Fruit fly (Drosophila melanogaster) whole organism, embryonic: ENCODE results near the gene CG32066.
A peak's percentile ranks its signal among the peaks of the same experiment; 100 is the strongest.

ENCODE experiments used
- Bdp1 ChIP-seq: fragments of 200-800 bp; sonication (Bioruptor generic); optimal IDR thresholded peaks from 3 replicates; lab custom pipeline; 2016; ENCODE audit warnings: missing biosample characterization, missing genetic modification characterization
- CG10462 ChIP-seq: fragments of 200-800 bp; sonication (Bioruptor generic); optimal IDR thresholded peaks from 2 replicates; lab custom pipeline; 2016; ENCODE audit warnings: missing biosample characterization, missing genetic modification characterization
- CG11560 ChIP-seq: fragments of 200-800 bp; sonication (Bioruptor generic); IDR thresholded peaks from 3 replicates; pipeline ENCODE4 v1.3.6; 2022; ENCODE audit warnings: missing biosample characterization, missing genetic modification characterization
- CG11696 ChIP-seq: fragments of 200-800 bp; sonication (Bioruptor generic); IDR thresholded peaks from 2 replicates; pipeline ENCODE4 v1.3.6; 2022; ENCODE audit warnings: missing biosample characterization, missing genetic modification characterization
- CG12391 ChIP-seq: fragments of 200-800 bp; sonication (Bioruptor generic); optimal IDR thresholded peaks from 3 replicates; lab custom pipeline; 2018; ENCODE audit warnings: missing biosample characterization, mild to moderate bottlenecking, missing genetic modification characterization, moderate library complexity
- CG13287 ChIP-seq: fragments of 200-800 bp; sonication (Bioruptor generic); IDR thresholded peaks from 2 replicates; pipeline ENCODE4 v1.3.6; 2022; ENCODE audit warnings: missing biosample characterization, missing genetic modification characterization; ENCODE audit not compliant: partially characterized antibody
- CG13775 ChIP-seq: fragments of 200-800 bp; sonication (Bioruptor generic); optimal IDR thresholded peaks from 3 replicates; lab custom pipeline; 2017; ENCODE audit warnings: missing biosample characterization, mild to moderate bottlenecking, missing genetic modification characterization
- CG15479 ChIP-seq: fragments of 200-800 bp; sonication (Bioruptor generic); optimal IDR thresholded peaks from 3 replicates; lab custom pipeline; 2019; ENCODE audit warnings: missing biosample characterization, mild to moderate bottlenecking, missing genetic modification characterization, moderate library complexity
- CG16779 ChIP-seq: fragments of 200-800 bp; sonication (Bioruptor generic); IDR thresholded peaks from 2 replicates; pipeline ENCODE4 v1.3.6; 2022; ENCODE audit warnings: missing biosample characterization, missing genetic modification characterization
- CG16815 ChIP-seq: fragments of 200-800 bp; sonication (Bioruptor generic); optimal IDR thresholded peaks from 3 replicates; lab custom pipeline; 2017; ENCODE audit warnings: missing biosample characterization, mild to moderate bottlenecking, missing genetic modification characterization
- CG16863 ChIP-seq: fragments of 200-800 bp; sonication (Bioruptor generic); optimal IDR thresholded peaks from 3 replicates; lab custom pipeline; 2016; ENCODE audit warnings: missing biosample characterization, missing genetic modification characterization
- CG2875 ChIP-seq: fragments of 200-800 bp; sonication (Bioruptor generic); optimal IDR thresholded peaks from 2 replicates; lab custom pipeline; 2017; ENCODE audit warnings: missing biosample characterization, mild to moderate bottlenecking, missing genetic modification characterization, missing genetic modification reagents
- CG30020 ChIP-seq: fragments of 200-800 bp; optimal IDR thresholded peaks from 2 replicates; lab custom pipeline; 2019; ENCODE audit warnings: missing biosample characterization, mild to moderate bottlenecking, missing genetic modification characterization, moderate library complexity
- CG31224 ChIP-seq: fragments of 200-800 bp; sonication (Bioruptor generic); IDR thresholded peaks from 2 replicates; pipeline ENCODE4 v1.3.6; 2022; ENCODE audit warnings: missing biosample characterization, missing genetic modification characterization
- CG32767 ChIP-seq: fragments of 200-800 bp; sonication (Bioruptor generic); IDR thresholded peaks from 2 replicates; pipeline ENCODE4 v1.3.6; 2022; ENCODE audit warnings: missing biosample characterization, missing genetic modification characterization
- CG33557 ChIP-seq: fragments of 200-800 bp; sonication (Bioruptor generic); optimal IDR thresholded peaks from 2 replicates; lab custom pipeline; 2019; ENCODE audit warnings: missing biosample characterization, mild to moderate bottlenecking, missing genetic modification characterization, moderate library complexity
- CG34224 ChIP-seq: fragments of 200-800 bp; sonication (Bioruptor generic); IDR thresholded peaks from 3 replicates; pipeline ENCODE4 v1.3.6; 2022; ENCODE audit warnings: missing biosample characterization, missing genetic modification characterization; ENCODE audit not compliant: partially characterized antibody
- CG4617 ChIP-seq: fragments of 200-800 bp; sonication (Bioruptor generic); optimal IDR thresholded peaks from 3 replicates; lab custom pipeline; 2016; ENCODE audit warnings: missing biosample characterization, missing genetic modification characterization, borderline replicate concordance
- CG6254 ChIP-seq: fragments of 200-800 bp; sonication (Bioruptor generic); optimal IDR thresholded peaks from 3 replicates; lab custom pipeline; 2017; ENCODE audit warnings: mild to moderate bottlenecking, missing biosample characterization, missing genetic modification reagents, missing genetic modification characterization
- CG9437 ChIP-seq: fragments of 200-800 bp; sonication (Bioruptor generic); optimal IDR thresholded peaks from 2 replicates; lab custom pipeline; 2018; ENCODE audit warnings: missing biosample characterization, mild to moderate bottlenecking, missing genetic modification characterization
- Dfd ChIP-seq, 2 experiments: fragments of >200 bp; optimal IDR thresholded peaks; 2 replicates each; lab custom pipeline; 2017; ENCODE audit warnings: missing biosample characterization in 2 of 2, missing genetic modification characterization in 2 of 2
- Dip3 ChIP-seq: fragments of 200-800 bp; sonication (Bioruptor generic); optimal IDR thresholded peaks from 3 replicates; lab custom pipeline; 2016; ENCODE audit warnings: missing biosample characterization, missing genetic modification characterization
- Doc3 ChIP-seq: fragments of 200-800 bp; sonication (Bioruptor generic); IDR thresholded peaks from 3 replicates; pipeline ENCODE4 v1.3.6; 2022; ENCODE audit warnings: missing biosample characterization, missing genetic modification characterization; ENCODE audit not compliant: partially characterized antibody
- Fer1 ChIP-seq: fragments of 200-800 bp; sonication (Bioruptor generic); optimal IDR thresholded peaks from 2 replicates; lab custom pipeline; 2017; ENCODE audit warnings: missing biosample characterization, mild to moderate bottlenecking, missing genetic modification characterization
- Hand ChIP-seq: fragments of 200-800 bp; sonication (Bioruptor generic); optimal IDR thresholded peaks from 2 replicates; lab custom pipeline; 2017; ENCODE audit warnings: mild to moderate bottlenecking, missing biosample characterization, missing genetic modification reagents, missing genetic modification characterization
- Lim3 ChIP-seq: fragments of 200-800 bp; sonication (Bioruptor generic); IDR thresholded peaks from 2 replicates; pipeline ENCODE4 v1.3.6; 2022; ENCODE audit warnings: missing biosample characterization, missing genetic modification characterization
- MBD-R2 ChIP-seq: fragments of 200-800 bp; sonication (Bioruptor generic); IDR thresholded peaks from 2 replicates; pipeline ENCODE4 v1.3.6; 2022; ENCODE audit warnings: missing biosample characterization, missing genetic modification characterization
- MTF-1 ChIP-seq: fragments of 200-800 bp; sonication (Bioruptor generic); optimal IDR thresholded peaks from 2 replicates; lab custom pipeline; 2018; ENCODE audit warnings: missing biosample characterization, mild to moderate bottlenecking, missing genetic modification characterization, borderline replicate concordance
- NK7.1 ChIP-seq: fragments of 200-800 bp; sonication (Bioruptor generic); optimal IDR thresholded peaks from 3 replicates; lab custom pipeline; 2016; ENCODE audit warnings: missing biosample characterization, missing genetic modification characterization
- Neu2 ChIP-seq: fragments of 200-800 bp; sonication (Bioruptor generic); optimal IDR thresholded peaks from 3 replicates; lab custom pipeline; 2016; ENCODE audit warnings: missing biosample characterization, missing genetic modification characterization, borderline replicate concordance
- Taf1 ChIP-seq: fragments of 200-800 bp; sonication (Bioruptor generic); IDR thresholded peaks from 2 replicates; pipeline ENCODE4 v1.3.6; 2022; ENCODE audit warnings: missing biosample characterization, missing genetic modification characterization
- danr ChIP-seq: fragments of 200-800 bp; sonication (Bioruptor generic); IDR thresholded peaks from 2 replicates; pipeline ENCODE4 v1.3.6; 2022; ENCODE audit warnings: missing biosample characterization, missing genetic modification characterization
- exex ChIP-seq: fragments of 200-800 bp; sonication (Bioruptor generic); optimal IDR thresholded peaks from 4 replicates; lab custom pipeline; 2018; ENCODE audit warnings: missing biosample characterization, mild to moderate bottlenecking, missing genetic modification characterization, moderate library complexity
- ftz-f1 ChIP-seq: fragments of 200-800 bp; sonication (Bioruptor generic); optimal IDR thresholded peaks from 2 replicates; lab custom pipeline; 2016; ENCODE audit warnings: missing biosample characterization, missing genetic modification characterization
- gem ChIP-seq: fragments of 200-800 bp; sonication (Bioruptor generic); optimal IDR thresholded peaks from 2 replicates; lab custom pipeline; 2019; ENCODE audit warnings: missing biosample characterization, mild to moderate bottlenecking, missing genetic modification characterization, moderate library complexity
- ham ChIP-seq: fragments of 200-800 bp; sonication (Bioruptor generic); IDR thresholded peaks from 2 replicates; pipeline ENCODE4 v1.3.6; 2022; ENCODE audit warnings: missing biosample characterization, missing genetic modification characterization
- kay ChIP-seq: fragments of 200-800 bp; sonication (Bioruptor generic); optimal IDR thresholded peaks from 2 replicates; lab custom pipeline; 2016; ENCODE audit warnings: missing biosample characterization, missing genetic modification characterization
- lola ChIP-seq, 3 experiments: fragments of >200 bp in 2 of 3; fragments of 200-800 bp in 1 of 3; sonication (Bioruptor generic) in 1 of 3; optimal IDR thresholded peaks; 2 replicates each; lab custom pipeline; 2017 to 2019; ENCODE audit warnings: missing biosample characterization in 3 of 3, missing genetic modification characterization in 3 of 3, mild to moderate bottlenecking in 1 of 3, moderate library complexity in 1 of 3
- oc ChIP-seq: fragments of 200-800 bp; sonication (Bioruptor generic); optimal IDR thresholded peaks from 2 replicates; lab custom pipeline; 2018; ENCODE audit warnings: missing biosample characterization, mild to moderate bottlenecking, missing genetic modification characterization, moderate library complexity
- odd ChIP-seq: fragments of 200-800 bp; sonication (Bioruptor generic); optimal IDR thresholded peaks from 2 replicates; lab custom pipeline; 2017; ENCODE audit warnings: missing biosample characterization, mild to moderate bottlenecking, missing genetic modification characterization
- ro ChIP-seq: fragments of 200-800 bp; sonication (Bioruptor generic); IDR thresholded peaks from 2 replicates; pipeline ENCODE4 v1.3.6; 2022; ENCODE audit warnings: missing biosample characterization, missing genetic modification characterization
- sc ChIP-seq, 3 experiments: fragments of >200 bp in 2 of 3; fragments of 200-800 bp in 1 of 3; sonication (Bioruptor generic) in 1 of 3; optimal IDR thresholded peaks; 2 replicates in 2 of 3; 3 replicates in 1 of 3; lab custom pipeline; 2017; ENCODE audit warnings: mild to moderate bottlenecking in 1 of 3, missing biosample characterization in 1 of 3, missing genetic modification characterization in 1 of 3, missing genetic modification reagents in 1 of 3
- scrt ChIP-seq: fragments of 200-800 bp; sonication (Bioruptor generic); optimal IDR thresholded peaks from 2 replicates; lab custom pipeline; 2018; ENCODE audit warnings: missing biosample characterization, mild to moderate bottlenecking, missing genetic modification characterization, moderate library complexity
- sima ChIP-seq: fragments of 200-800 bp; sonication (Bioruptor generic); optimal IDR thresholded peaks from 2 replicates; lab custom pipeline; 2016; ENCODE audit warnings: missing biosample characterization, missing genetic modification characterization
- sqz ChIP-seq: fragments of 200-800 bp; sonication (Bioruptor generic); optimal IDR thresholded peaks from 3 replicates; lab custom pipeline; 2018; ENCODE audit warnings: missing biosample characterization, mild to moderate bottlenecking, missing genetic modification characterization
- sug ChIP-seq: fragments of 200-800 bp; optimal IDR thresholded peaks from 2 replicates; lab custom pipeline; 2019; ENCODE audit warnings: missing biosample characterization, mild to moderate bottlenecking, missing genetic modification characterization, moderate library complexity
- usp ChIP-seq: fragments of >200 bp; optimal IDR thresholded peaks from 2 replicates; lab custom pipeline; 2017; ENCODE audit warnings: missing biosample characterization, missing genetic modification characterization
- yki ChIP-seq: fragments of >200 bp; optimal IDR thresholded peaks from 3 replicates; lab custom pipeline; 2018

CG32066 gene

DNA sequence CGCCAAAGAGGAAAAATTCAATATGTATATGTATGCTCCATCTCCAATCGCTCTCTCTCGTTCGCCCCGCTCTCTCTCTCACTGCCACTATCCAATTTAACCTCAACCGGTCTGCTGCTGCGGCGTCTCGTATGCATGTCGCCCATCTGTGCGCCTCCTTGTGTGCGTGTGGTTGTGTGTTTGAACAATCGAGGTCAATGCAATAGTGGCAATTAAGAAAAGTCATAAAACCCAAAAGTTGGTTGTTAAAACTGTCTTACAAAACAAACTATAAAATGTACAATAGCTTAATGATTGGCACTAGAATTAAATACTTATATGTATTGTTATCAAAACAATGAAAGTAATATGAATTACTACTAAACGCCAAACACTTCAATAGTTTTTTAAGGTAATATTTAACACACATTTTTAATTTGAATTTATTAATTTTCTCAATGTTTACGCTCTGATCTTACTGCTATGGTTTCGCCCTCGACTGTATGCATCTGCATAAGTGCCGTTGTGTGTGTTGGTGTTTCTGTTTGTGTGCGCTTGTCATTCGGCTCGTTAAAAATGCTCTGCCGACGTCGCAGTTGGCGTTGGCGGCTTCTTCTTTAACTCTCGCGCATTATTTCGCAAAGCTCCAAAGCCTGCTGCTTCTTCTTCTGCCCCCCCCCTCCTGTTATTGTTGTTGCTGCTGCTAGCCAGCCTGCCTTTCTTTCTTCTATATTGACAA is 4.8 kb upstream of the CG32066 start (continued):
- TF ChIP-seq CG16863 (GFP tag; lab: Kevin White, UChicago) (peak; percentile 82), CG34224 (GFP tag; lab: Robert Waterston, UW) (no peak), yki (lab: Kevin White, UChicago) (peak; percentile 58), CG6254 (GFP tag; lab: Kevin White, UChicago) (peak; percentile 95), Lim3 (GFP tag; lab: Robert Waterston, UW) (0 out of 2 replicates have a peak, but pooled peaks have one; percentile 57), sqz (GFP tag; lab: Kevin White, UChicago) (peak; percentile 98), Neu2 (GFP tag; lab: Kevin White, UChicago) (peak; percentile 71), scrt (GFP tag; lab: Kevin White, UChicago) (peak; percentile 95), Dfd (GFP tag; optimal IDR thresholded peaks at IDR 0.05; lab: Kevin White, UChicago) (peak in 1 of 2 experiments; percentile 41), odd (GFP tag; lab: Kevin White, UChicago) (peak; percentile 99), CG15479 (peak; percentile 83), danr (GFP tag; lab: Robert Waterston, UW) (peak; percentile 90), ro (GFP tag; lab: Robert Waterston, UW) (peak; percentile 83), CG33557 (GFP tag; lab: Kevin White, UChicago) (peak; percentile 99), CG9437 (peak; percentile 96), CG11696 (GFP tag; lab: Robert Waterston, UW) (peak; percentile 98), Dip3 (GFP tag; lab: Kevin White, UChicago) (peak; percentile 74), sc (optimal IDR thresholded peaks at IDR 0.05; lab: Kevin White, UChicago) (no peak), sc (GFP tag; optimal IDR thresholded peaks at IDR 0.05; lab: Kevin White, UChicago) (peak; percentile 95), MTF-1 (peak; percentile 83), CG32767 (GFP tag; lab: Robert Waterston, UW) (peak; percentile 93), Hand (peak; percentile 95), exex (tag; lab: Kevin White, UChicago) (peak; percentile 88), NK7.1 (GFP tag; lab: Kevin White, UChicago) (peak; percentile 67), MBD-R2 (peak; percentile 66; the same call in 1 of the 2 replicates), CG13287 (GFP tag; lab: Robert Waterston, UW) (no peak), Fer1 (peak; percentile 97), kay (GFP tag; lab: Kevin White, UChicago) (peak; percentile 85), CG12391 (tag; lab: Kevin White, UChicago) (peak; percentile 99), ham (peak; percentile 38; the same call in 1 of the 2 replicates), Doc3 (GFP tag; lab: Robert Waterston, UW) (no peak), CG16779 (GFP tag; lab: Robert Waterston, UW) (0 out of 2 replicates have a peak, but pooled peaks have one; percentile 57), CG31224 (GFP tag; lab: Robert Waterston, UW) (peak; percentile 84), CG4617 (GFP tag; lab: Kevin White, UChicago) (peak; percentile 74), Bdp1 (GFP tag; lab: Kevin White, UChicago) (peak; percentile 72), oc (tag; lab: Kevin White, UChicago) (peak; percentile 96), sima (GFP tag; lab: Kevin White, UChicago) (peak; percentile 56), CG11560 (tag; lab: Robert Waterston, UW) (peak; percentile 73; the same call in 2 of the 3 replicates), ftz-f1 (GFP tag; lab: Kevin White, UChicago) (peak; percentile 43), sug (tag; lab: Kevin White, UChicago) (peak; percentile 95), CG16815 (GFP tag; lab: Kevin White, UChicago) (peak; percentile 97), usp (no peak), CG13775 (GFP tag; lab: Kevin White, UChicago) (peak; percentile 98), CG30020 (peak; percentile 90), Taf1 (GFP tag; lab: Robert Waterston, UW) (peak; percentile 85), lola (GFP tag; optimal IDR thresholded peaks at IDR 0.05; lab: Kevin White, UChicago) (peak in 1 of 3 experiments; percentile 99), gem (tag; lab: Kevin White, UChicago) (peak; percentile 99), CG2875 (GFP tag; lab: Kevin White, UChicago) (peak; percentile 98), CG10462 (GFP tag; lab: Kevin White, UChicago) (peak; percentile 91)
